Fruit fly (Drosophila melanogaster) whole organism, embryonic: ENCODE measurements around the gene CG31627.

Source experiments
- Atf3 ChIP-seq: fragments of 200-800 bp; sonication (Bioruptor generic); optimal IDR thresholded peaks from 3 replicates; lab custom pipeline; 2016; ENCODE audit warnings: missing biosample characterization, missing genetic modification characterization
- BEAF-32 ChIP-seq: fragments of 200-800 bp; sonication (Bioruptor generic); optimal IDR thresholded peaks from 3 replicates; lab custom pipeline; 2017; ENCODE audit warnings: missing biosample characterization, missing genetic modification characterization, mild to moderate bottlenecking, moderate library complexity, missing genetic modification reagents
- Bgb ChIP-seq: fragments of 200-800 bp; sonication (Bioruptor generic); IDR thresholded peaks from 2 replicates; pipeline ENCODE4 v1.3.6; 2022; ENCODE audit warnings: missing biosample characterization, missing genetic modification characterization; ENCODE audit not compliant: partially characterized antibody
- CG11696 ChIP-seq: fragments of 200-800 bp; sonication (Bioruptor generic); IDR thresholded peaks from 2 replicates; pipeline ENCODE4 v1.3.6; 2022; ENCODE audit warnings: missing biosample characterization, missing genetic modification characterization
- CG12769 ChIP-seq: fragments of 200-800 bp; sonication (Bioruptor generic); optimal IDR thresholded peaks from 2 replicates; lab custom pipeline; 2019; ENCODE audit warnings: missing biosample characterization, mild to moderate bottlenecking, missing genetic modification characterization, moderate library complexity
- CG15696 ChIP-seq: fragments of 200-800 bp; sonication (Bioruptor generic); optimal IDR thresholded peaks from 2 replicates; lab custom pipeline; 2019; ENCODE audit warnings: missing biosample characterization, mild to moderate bottlenecking, missing genetic modification characterization, moderate library complexity
- CG16815 ChIP-seq: fragments of 200-800 bp; sonication (Bioruptor generic); optimal IDR thresholded peaks from 3 replicates; lab custom pipeline; 2017; ENCODE audit warnings: missing biosample characterization, mild to moderate bottlenecking, missing genetic modification characterization
- CG17359 ChIP-seq: fragments of 200-800 bp; sonication (Bioruptor generic); optimal IDR thresholded peaks from 3 replicates; lab custom pipeline; 2018; ENCODE audit warnings: missing biosample characterization, mild to moderate bottlenecking, missing genetic modification characterization, moderate library complexity
- CG18011 ChIP-seq: fragments of 200-800 bp; sonication (Bioruptor generic); optimal IDR thresholded peaks from 2 replicates; lab custom pipeline; 2017; ENCODE audit warnings: missing biosample characterization, missing genetic modification characterization, mild to moderate bottlenecking, moderate library complexity, missing genotype
- CG2199 ChIP-seq: fragments of 200-800 bp; sonication (Bioruptor generic); IDR thresholded peaks from 3 replicates; pipeline ENCODE4 v1.3.6; 2022; ENCODE audit warnings: missing biosample characterization, missing genetic modification characterization
- CG2889 ChIP-seq: fragments of 200-800 bp; sonication (Bioruptor generic); IDR thresholded peaks from 3 replicates; pipeline ENCODE4 v1.3.6; 2022; ENCODE audit warnings: missing biosample characterization, missing genetic modification characterization
- CG31365 ChIP-seq: fragments of 200-800 bp; sonication (Bioruptor generic); optimal IDR thresholded peaks from 2 replicates; lab custom pipeline; 2018; ENCODE audit warnings: missing biosample characterization, mild to moderate bottlenecking, missing genetic modification characterization
- CG32767 ChIP-seq: fragments of 200-800 bp; sonication (Bioruptor generic); IDR thresholded peaks from 2 replicates; pipeline ENCODE4 v1.3.6; 2022; ENCODE audit warnings: missing biosample characterization, missing genetic modification characterization
- CG4328 ChIP-seq: fragments of 200-800 bp; sonication (Bioruptor generic); optimal IDR thresholded peaks from 3 replicates; lab custom pipeline; 2017; ENCODE audit warnings: missing biosample characterization, missing genetic modification reagents, missing genetic modification characterization
- CG6254 ChIP-seq: fragments of 200-800 bp; sonication (Bioruptor generic); optimal IDR thresholded peaks from 3 replicates; lab custom pipeline; 2017; ENCODE audit warnings: mild to moderate bottlenecking, missing biosample characterization, missing genetic modification reagents, missing genetic modification characterization
- CG6654 ChIP-seq: fragments of 200-800 bp; sonication (Bioruptor generic); optimal IDR thresholded peaks from 2 replicates; lab custom pipeline; 2017; ENCODE audit warnings: missing biosample characterization, mild to moderate bottlenecking, missing genetic modification characterization
- CG7372 ChIP-seq: fragments of 200-800 bp; sonication (Bioruptor generic); IDR thresholded peaks from 2 replicates; pipeline ENCODE4 v1.3.6; 2022; ENCODE audit warnings: missing biosample characterization, missing genetic modification characterization
- CG9876 ChIP-seq: fragments of 200-800 bp; sonication (Bioruptor generic); optimal IDR thresholded peaks from 2 replicates; lab custom pipeline; 2016; ENCODE audit warnings: missing biosample characterization, missing genetic modification characterization
- CoRest ChIP-seq: fragments of 200-800 bp; sonication (Bioruptor generic); optimal IDR thresholded peaks from 3 replicates; lab custom pipeline; 2018; ENCODE audit warnings: missing biosample characterization, mild to moderate bottlenecking, missing genetic modification characterization, moderate library complexity
- D ChIP-seq, 2 experiments: fragments of 200-800 bp in 1 of 2; fragments of >200 bp in 1 of 2; sonication (Bioruptor generic) in 1 of 2; optimal IDR thresholded peaks; 2 replicates in 1 of 2; 3 replicates in 1 of 2; lab custom pipeline; 2017; ENCODE audit warnings: mild to moderate bottlenecking in 1 of 2, missing biosample characterization in 1 of 2, missing genetic modification characterization in 1 of 2, missing genetic modification reagents in 1 of 2
- Dad ChIP-seq: fragments of 200-800 bp; sonication (Bioruptor generic); optimal IDR thresholded peaks from 3 replicates; lab custom pipeline; 2016; ENCODE audit warnings: missing biosample characterization, missing genetic modification characterization
- Dll ChIP-seq: fragments of 200-800 bp; sonication (Bioruptor generic); IDR thresholded peaks from 4 replicates; pipeline ENCODE4 v1.3.6; 2022; ENCODE audit warnings: missing biosample characterization, missing genetic modification characterization; ENCODE audit not compliant: partially characterized antibody
- H15 ChIP-seq: fragments of 200-800 bp; sonication (Bioruptor generic); IDR thresholded peaks from 3 replicates; pipeline ENCODE4 v1.3.6; 2022; ENCODE audit warnings: missing biosample characterization, missing genetic modification characterization
- Med ChIP-seq: fragments of 200-800 bp; sonication (Bioruptor generic); peaks from one replicate; lab custom pipeline; 2016; ENCODE audit warnings: missing biosample characterization, missing genetic modification characterization, mild to moderate bottlenecking, inconsistent platforms, moderate library complexity
- Meics ChIP-seq: fragments of 200-800 bp; sonication (Bioruptor generic); optimal IDR thresholded peaks from 2 replicates; lab custom pipeline; 2017; ENCODE audit warnings: missing biosample characterization, mild to moderate bottlenecking, missing genetic modification characterization
- bigmax ChIP-seq: fragments of 200-800 bp; sonication (Bioruptor generic); optimal IDR thresholded peaks from 2 replicates; lab custom pipeline; 2018; ENCODE audit warnings: missing biosample characterization, mild to moderate bottlenecking, missing genetic modification characterization
- chn ChIP-seq: fragments of 200-800 bp; sonication (Bioruptor generic); optimal IDR thresholded peaks from 2 replicates; lab custom pipeline; 2016; ENCODE audit warnings: missing biosample characterization, missing genetic modification characterization
- croc ChIP-seq: fragments of 200-800 bp; sonication (Bioruptor generic); conservative IDR thresholded peaks from 3 replicates; pipeline ENCODE4 v1.3.6; 2022; ENCODE audit warnings: missing biosample characterization, missing genetic modification characterization
- dmrt99B ChIP-seq: fragments of 200-800 bp; sonication (Bioruptor generic); optimal IDR thresholded peaks from 2 replicates; lab custom pipeline; 2018; ENCODE audit warnings: missing biosample characterization, mild to moderate bottlenecking, missing genetic modification characterization, moderate library complexity
- eve ChIP-seq, 2 experiments: fragments of >200 bp; optimal IDR thresholded peaks; 2 replicates each; lab custom pipeline; 2017; ENCODE audit warnings: missing biosample characterization in 2 of 2, missing genetic modification characterization in 2 of 2
- exex ChIP-seq: fragments of 200-800 bp; sonication (Bioruptor generic); optimal IDR thresholded peaks from 4 replicates; lab custom pipeline; 2018; ENCODE audit warnings: missing biosample characterization, mild to moderate bottlenecking, missing genetic modification characterization, moderate library complexity
- eyg ChIP-seq: fragments of 200-800 bp; sonication (Bioruptor generic); optimal IDR thresholded peaks from 3 replicates; lab custom pipeline; 2016; ENCODE audit warnings: missing biosample characterization, missing genetic modification characterization
- fd102C ChIP-seq: fragments of 200-800 bp; sonication (Bioruptor generic); optimal IDR thresholded peaks from 2 replicates; lab custom pipeline; 2018; ENCODE audit warnings: missing biosample characterization, mild to moderate bottlenecking, missing genetic modification characterization, moderate library complexity
- gfzf ChIP-seq: fragments of 200-800 bp; sonication (Bioruptor generic); optimal IDR thresholded peaks from 2 replicates; lab custom pipeline; 2016; ENCODE audit warnings: missing biosample characterization, mild to moderate bottlenecking, missing genetic modification characterization, moderate library complexity
- insv ChIP-seq, 2 experiments: fragments of 200-800 bp; sonication (Bioruptor generic); optimal IDR thresholded peaks; 3 replicates each; lab custom pipeline; 2016 to 2018; ENCODE audit warnings: missing biosample characterization in 2 of 2, missing genetic modification characterization in 2 of 2
- kah ChIP-seq: fragments of 200-800 bp; sonication (Bioruptor generic); optimal IDR thresholded peaks from 2 replicates; lab custom pipeline; 2018; ENCODE audit warnings: missing biosample characterization, mild to moderate bottlenecking, missing genetic modification characterization
- luna ChIP-seq: fragments of 200-800 bp; sonication (Bioruptor generic); optimal IDR thresholded peaks from 2 replicates; lab custom pipeline; 2016; ENCODE audit warnings: missing biosample characterization, missing genetic modification characterization
- mirr ChIP-seq: fragments of 200-800 bp; sonication (Bioruptor generic); optimal IDR thresholded peaks from 3 replicates; lab custom pipeline; 2018; ENCODE audit warnings: missing biosample characterization, mild to moderate bottlenecking, missing genetic modification characterization
- nom ChIP-seq: fragments of 200-800 bp; sonication (Bioruptor generic); optimal IDR thresholded peaks from 2 replicates; lab custom pipeline; 2017; ENCODE audit warnings: missing biosample characterization, missing genetic modification characterization, mild to moderate bottlenecking, moderate library complexity, missing genetic modification reagents
- peb ChIP-seq: fragments of 200-800 bp; sonication (Bioruptor generic); IDR thresholded peaks from 2 replicates; pipeline ENCODE4 v1.3.6; 2022; ENCODE audit warnings: missing biosample characterization, missing genetic modification characterization
- sd ChIP-seq: fragments of 200-800 bp; sonication (Bioruptor generic); optimal IDR thresholded peaks from 3 replicates; lab custom pipeline; 2018; ENCODE audit warnings: missing biosample characterization, mild to moderate bottlenecking, missing genetic modification characterization, moderate library complexity
- sima ChIP-seq: fragments of 200-800 bp; sonication (Bioruptor generic); optimal IDR thresholded peaks from 2 replicates; lab custom pipeline; 2016; ENCODE audit warnings: missing biosample characterization, missing genetic modification characterization
- sna ChIP-seq: fragments of 200-800 bp; sonication (Bioruptor generic); IDR thresholded peaks from 2 replicates; pipeline ENCODE4 v1.3.6; 2022; ENCODE audit warnings: missing biosample characterization, missing genetic modification characterization; ENCODE audit not compliant: partially characterized antibody
- tgo ChIP-seq: fragments of 200-800 bp; sonication (Bioruptor generic); IDR thresholded peaks from 3 replicates; pipeline ENCODE4 v1.3.6; 2022; ENCODE audit warnings: missing biosample characterization, missing genetic modification characterization
- vnd ChIP-seq: fragments of 200-800 bp; sonication (Bioruptor generic); IDR thresholded peaks from 3 replicates; pipeline ENCODE4 v1.3.6; 2022; ENCODE audit warnings: missing biosample characterization, missing genetic modification characterization; ENCODE audit not compliant: partially characterized antibody
- vvl ChIP-seq: fragments of 200-800 bp; sonication (Bioruptor generic); IDR thresholded peaks from 2 replicates; pipeline ENCODE4 v1.3.6; 2022; ENCODE audit warnings: missing biosample characterization, missing genetic modification characterization
- zen ChIP-seq: fragments of 200-800 bp; sonication (Bioruptor generic); optimal IDR thresholded peaks from 3 replicates; lab custom pipeline; 2018; ENCODE audit warnings: missing biosample characterization, mild to moderate bottlenecking, missing genetic modification characterization, moderate library complexity

Gene CG31627

DNA sequence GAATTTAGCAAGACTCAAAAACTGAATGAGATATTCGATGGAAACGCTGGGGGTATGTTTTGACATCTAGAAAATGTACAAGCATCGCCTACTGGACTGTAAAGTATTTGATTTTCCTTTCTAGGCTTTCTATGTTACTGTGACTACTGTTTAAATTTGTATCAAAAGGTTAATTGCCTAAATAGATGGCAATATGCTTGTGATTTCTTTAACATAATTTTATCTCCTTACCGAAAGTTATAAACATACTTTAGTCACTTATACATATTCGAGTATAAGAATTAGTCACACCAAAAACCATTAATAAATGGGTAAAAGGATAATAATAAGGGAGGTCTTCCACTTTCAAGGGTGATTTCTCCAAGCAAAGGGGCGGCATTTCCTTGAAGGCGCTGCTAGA, 29.7 kb downstream of the CG31627 start, which contains the start of gene CG31988:
Gene CG31988 (minus strand): TSS at position 101 of the 400 bp plus-strand sequence.
- TF ChIP-seq exex (tag; lab: Kevin White, UChicago) (no peak), vnd (GFP tag; lab: Robert Waterston, UW) (no peak), vvl (GFP tag; lab: Robert Waterston, UW) (no peak), CG32767 (GFP tag; lab: Robert Waterston, UW) (no peak), croc (GFP tag; lab: Robert Waterston, UW) (no peak), Dll (no peak), Meics (GFP tag; lab: Kevin White, UChicago) (no peak), zen (tag; lab: Kevin White, UChicago) (no peak), eyg (GFP tag; lab: Kevin White, UChicago) (no peak), D (optimal IDR thresholded peaks at IDR 0.05; lab: Kevin White, UChicago) (no peak), D (GFP tag; optimal IDR thresholded peaks at IDR 0.05; lab: Kevin White, UChicago) (no peak), CG4328 (GFP tag; lab: Kevin White, UChicago) (no peak), CG15696 (no peak), luna (GFP tag; lab: Kevin White, UChicago) (no peak), Dad (GFP tag; lab: Kevin White, UChicago) (no peak), CG6654 (GFP tag; lab: Kevin White, UChicago) (no peak), insv (GFP tag; optimal IDR thresholded peaks at IDR 0.05; lab: Kevin White, UChicago) (no peak), CG2889 (no peak), CG7372 (no peak), H15 (GFP tag; lab: Robert Waterston, UW) (no peak), CG11696 (GFP tag; lab: Robert Waterston, UW) (no peak)

DNA sequence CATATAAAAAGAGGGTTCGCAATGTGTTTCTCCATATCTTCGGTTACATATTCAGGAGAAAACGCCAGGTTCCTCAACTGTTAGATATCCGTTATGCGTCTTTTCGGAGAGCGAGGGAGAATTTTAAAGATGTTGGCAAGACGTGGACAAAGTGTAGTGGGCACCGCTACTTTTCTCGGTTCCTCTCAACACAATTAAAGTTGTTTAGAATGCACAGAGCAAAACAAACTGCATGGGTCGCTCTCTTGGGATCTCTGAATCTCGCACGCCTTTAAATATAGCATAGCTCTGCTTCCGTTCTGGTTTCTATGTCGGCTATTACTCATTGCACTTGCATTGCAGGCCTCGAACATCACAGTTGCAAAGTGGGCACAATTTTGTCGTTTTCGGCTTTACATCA, 33.2 kb downstream of the CG31627 start, which contains the start of gene clumsy:
Gene clumsy (plus strand): TSS at position 301 of the 400 bp plus-strand sequence.
- TF ChIP-seq CoRest (tag; lab: Kevin White, UChicago) (no peak), CG2199 (peak; percentile 23; the same call in 1 of the 3 replicates), chn (GFP tag; lab: Kevin White, UChicago) (no peak)

DNA sequence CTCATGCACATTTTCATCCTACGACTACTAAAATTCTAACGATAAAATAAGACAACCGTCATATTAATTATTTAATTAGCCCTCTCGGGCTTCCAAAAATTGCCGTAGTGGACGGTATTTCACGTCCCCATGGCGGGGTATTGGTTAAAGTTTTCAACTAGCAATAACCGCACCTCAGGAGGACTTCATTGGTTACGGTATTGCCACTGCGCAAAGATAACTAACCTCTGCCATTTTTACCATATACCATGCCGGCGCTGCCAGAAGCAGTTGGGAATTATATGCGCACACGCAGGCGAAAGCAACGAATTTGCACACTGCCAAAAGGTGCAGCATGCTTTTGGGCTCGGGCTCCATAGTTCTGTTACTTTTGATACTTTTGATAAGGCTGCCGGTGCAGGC, 41.9 kb downstream of the CG31627 start:
- no peak for TF ChIP-seq nom (GFP tag; lab: Kevin White, UChicago)
- TF ChIP-seq eve (GFP tag; optimal IDR thresholded peaks at IDR 0.05; lab: Kevin White, UChicago): no peak
- peak; percentile 5 for TF ChIP-seq CG16815 (GFP tag; lab: Kevin White, UChicago)
- TF ChIP-seq tgo (GFP tag; lab: Robert Waterston, UW): no peak; the same call in 2 of the 3 replicates
- TF ChIP-seq Med (GFP tag; lab: Kevin White, UChicago): peak; percentile 94
- TF ChIP-seq fd102C (GFP tag; lab: Kevin White, UChicago): peak; percentile 32
- no peak for TF ChIP-seq sna (GFP tag; lab: Robert Waterston, UW)
- 0 out of 2 replicates have a peak, but pooled peaks have one; percentile 7 for TF ChIP-seq peb (GFP tag; lab: Robert Waterston, UW)
- TF ChIP-seq CG9876 (GFP tag; lab: Kevin White, UChicago): peak; percentile 7
- TF ChIP-seq kah (GFP tag; lab: Kevin White, UChicago): no peak
- TF ChIP-seq CG17359 (tag; lab: Kevin White, UChicago): peak; percentile 53
- no peak for TF ChIP-seq CG11696 (GFP tag; lab: Robert Waterston, UW)
- TF ChIP-seq gfzf (GFP tag; lab: Kevin White, UChicago): no peak
- no peak for TF ChIP-seq sima (GFP tag; lab: Kevin White, UChicago)
- TF ChIP-seq dmrt99B (tag; lab: Kevin White, UChicago): no peak
- peak; percentile 52 for TF ChIP-seq CG12769 (tag; lab: Kevin White, UChicago)
- no peak for TF ChIP-seq CG31365 (tag; lab: Kevin White, UChicago)
- TF ChIP-seq mirr (GFP tag; lab: Kevin White, UChicago): no peak
- TF ChIP-seq CG6254 (GFP tag; lab: Kevin White, UChicago): no peak
- no peak for TF ChIP-seq sd
- TF ChIP-seq Bgb (GFP tag; lab: Robert Waterston, UW): peak; percentile 78
- TF ChIP-seq BEAF-32 (GFP tag; lab: Kevin White, UChicago): no peak
- TF ChIP-seq CG18011 (GFP tag; lab: Kevin White, UChicago): no peak
- TF ChIP-seq Atf3 (GFP tag; lab: Kevin White, UChicago): peak; percentile 3
- TF ChIP-seq bigmax (GFP tag; lab: Kevin White, UChicago): peak; percentile 63
